Fruit fly (Drosophila melanogaster) whole organism, wandering third instar larva: Measurements from ENCODE around the gene Ythdc1.

Experiments used
- Myc ChIP-seq: fragments of >200 bp; optimal IDR thresholded peaks from 2 replicates; lab custom pipeline; 2017
- N ChIP-seq: fragments of >200 bp; optimal IDR thresholded peaks from 2 replicates; lab custom pipeline; 2018; ENCODE audit warnings: missing biosample characterization, missing external identifiers, missing genetic modification characterization
- Sp1 ChIP-seq: fragments of 200-800 bp; sonication (Bioruptor generic); optimal IDR thresholded peaks from 3 replicates; lab custom pipeline; 2019; ENCODE audit warnings: missing biosample characterization, mild to moderate bottlenecking, missing genetic modification characterization, moderate library complexity
- br ChIP-seq: fragments of 200-800 bp; sonication (Bioruptor generic); optimal IDR thresholded peaks from 2 replicates; lab custom pipeline; 2016; ENCODE audit warnings: missing biosample characterization, missing genetic modification characterization
- dmrt93B ChIP-seq: fragments of 200-800 bp; sonication (Bioruptor generic); optimal IDR thresholded peaks from 2 replicates; lab custom pipeline; 2018; ENCODE audit warnings: missing biosample characterization, mild to moderate bottlenecking, missing genetic modification characterization
- h ChIP-seq: fragments of 200-800 bp; sonication (Bioruptor generic); optimal IDR thresholded peaks from 3 replicates; lab custom pipeline; 2016; ENCODE audit warnings: missing biosample characterization, mild to moderate bottlenecking, missing genetic modification characterization
- lola ChIP-seq: fragments of >200 bp; optimal IDR thresholded peaks from 2 replicates; lab custom pipeline; 2017; ENCODE audit warnings: missing biosample characterization, missing genetic modification characterization
- pan ChIP-seq: fragments of >200 bp; optimal IDR thresholded peaks from 2 replicates; lab custom pipeline; 2017
- psq ChIP-seq: fragments of 200-800 bp; sonication (Bioruptor generic); optimal IDR thresholded peaks from 3 replicates; lab custom pipeline; 2017; ENCODE audit warnings: missing biosample characterization, mild to moderate bottlenecking, missing genetic modification characterization, moderate library complexity
- usp ChIP-seq: fragments of >200 bp; optimal IDR thresholded peaks from 2 replicates; lab custom pipeline; 2017; ENCODE audit warnings: missing biosample characterization, missing genetic modification characterization

DNA sequence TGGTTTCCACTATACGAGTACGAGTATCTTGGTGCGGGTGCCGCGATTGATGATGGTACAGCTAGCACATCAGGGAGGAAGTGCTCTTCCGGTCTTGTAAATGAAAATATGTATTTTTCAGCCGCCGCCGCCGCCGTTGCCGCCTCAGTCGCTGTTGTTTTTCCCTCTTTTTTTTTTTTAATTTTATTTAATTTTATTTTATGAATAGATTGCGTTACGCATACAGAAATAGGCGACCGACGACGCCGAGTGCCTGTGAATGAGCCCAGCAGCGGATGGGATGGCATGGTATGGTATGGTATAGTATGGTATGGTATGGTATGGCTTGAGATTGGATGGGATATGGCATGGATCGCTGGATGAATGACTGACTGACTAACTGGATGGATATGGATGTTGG, 12.8 kb upstream of the Ythdc1 start:
- no peak for TF ChIP-seq Myc
- no peak for TF ChIP-seq h
- TF ChIP-seq usp (GFP tag; lab: Kevin White, UChicago) = no peak
- no peak for TF ChIP-seq lola (GFP tag; lab: Kevin White, UChicago)
- TF ChIP-seq br (GFP tag; lab: Kevin White, UChicago) = no peak
- no peak for TF ChIP-seq psq
- TF ChIP-seq Sp1 = no peak
- TF ChIP-seq pan (lab: Kevin White, UChicago) = no peak
- TF ChIP-seq N (GFP tag; lab: Kevin White, UChicago) = no peak
- TF ChIP-seq dmrt93B (GFP tag; lab: Kevin White, UChicago) = no peak
